Worm (Caenorhabditis elegans): ENCODE data around the gene M05D6.1.

The M05D6.1 gene

ce11 chrII:8442176-8442575 lies 33.0 kb downstream of the M05D6.1 start:
- TF ChIP-seq zag-1 (tag; optimal IDR thresholded peaks at IDR 0.05): no peak
- peak; percentile 73 for TF ChIP-seq snpc-4 (tag; optimal IDR thresholded peaks at IDR 0.05)
- no peak for TF ChIP-seq egl-5 (tag; optimal IDR thresholded peaks at IDR 0.05)
- TF ChIP-seq R02D3.7 (tag; optimal IDR thresholded peaks at IDR 0.05): peak; percentile 7
- TF ChIP-seq nfya-1 (tag; optimal IDR thresholded peaks at IDR 0.05; ENCODE audit: insufficient read depth): peak; percentile 66
- TF ChIP-seq ztf-11 (tag; optimal IDR thresholded peaks at IDR 0.05): no peak
- peak; percentile 78 for TF ChIP-seq nhr-43 (tag; optimal IDR thresholded peaks at IDR 0.05; ENCODE audit: poor library complexity, severe bottlenecking)
- TF ChIP-seq nhr-23 (tag; optimal IDR thresholded peaks at IDR 0.05): peak; percentile 53
- peak; percentile 17 for TF ChIP-seq lin-15B (tag; optimal IDR thresholded peaks at IDR 0.05)
- peak; percentile 78 for TF ChIP-seq hmg-11 (tag; optimal IDR thresholded peaks at IDR 0.05)
- TF ChIP-seq fkh-10 (GFP tag; optimal IDR thresholded peaks at IDR 0.05): no peak
- no peak for TF ChIP-seq nhr-77 (tag; optimal IDR thresholded peaks at IDR 0.05)
- peak; percentile 52 for TF ChIP-seq lin-39 (tag; optimal IDR thresholded peaks at IDR 0.05)
- TF ChIP-seq daf-12 (tag; optimal IDR thresholded peaks at IDR 0.05): no peak
- TF ChIP-seq elt-2 (tag; optimal IDR thresholded peaks at IDR 0.05): peak; percentile 19
- no peak for TF ChIP-seq fos-1 (tag; optimal IDR thresholded peaks at IDR 0.05)
- peak; percentile 27 for TF ChIP-seq nhr-25 (tag; optimal IDR thresholded peaks at IDR 0.05)
- TF ChIP-seq nhr-67 (tag; optimal IDR thresholded peaks at IDR 0.05): no peak

- TF ChIP-seq tbx-2 (tag; optimal IDR thresholded peaks at IDR 0.05) (peak; percentile 18), nhr-23 (tag; optimal IDR thresholded peaks at IDR 0.05) (peak; percentile 6), ceh-9 (tag; optimal IDR thresholded peaks at IDR 0.05) (no peak), jun-1 (tag; optimal IDR thresholded peaks at IDR 0.05) (no peak), lin-39 (tag; optimal IDR thresholded peaks at IDR 0.05) (no peak), eor-1 (tag; optimal IDR thresholded peaks at IDR 0.05) (no peak), sea-2 (GFP tag; optimal IDR thresholded peaks at IDR 0.05) (no peak), nhr-43 (tag; optimal IDR thresholded peaks at IDR 0.05; ENCODE audit: poor library complexity, severe bottlenecking) (peak; percentile 33), ceh-28 (tag; optimal IDR thresholded peaks at IDR 0.05) (no peak)
Observed at ce11 chrII:8441519-8441918, 33.7 kb downstream of the M05D6.1 start.

ce11 chrII:8440792-8441191 lies 34.4 kb downstream of the M05D6.1 start:
- TF ChIP-seq elt-3 (tag; optimal IDR thresholded peaks at IDR 0.05): peak; percentile 31 to 79 (median 77)
- TF ChIP-seq nhr-43 (tag; optimal IDR thresholded peaks at IDR 0.05; ENCODE audit: poor library complexity, severe bottlenecking): peak; percentile 88
- TF ChIP-seq elt-1 (tag; optimal IDR thresholded peaks at IDR 0.05): peak; percentile 62
- TF ChIP-seq unc-62 (GFP tag; optimal IDR thresholded peaks at IDR 0.05): peak; percentile 21
- TF ChIP-seq ama-1 (optimal IDR thresholded peaks at IDR 0.05): peak; percentile 58
- no peak for TF ChIP-seq nhr-77 (tag; optimal IDR thresholded peaks at IDR 0.05)
- TF ChIP-seq nhr-23 (tag; optimal IDR thresholded peaks at IDR 0.05): peak; percentile 90
- no peak for TF ChIP-seq ceh-16 (tag; optimal IDR thresholded peaks at IDR 0.05)
- TF ChIP-seq egl-5 (tag; optimal IDR thresholded peaks at IDR 0.05): no peak
- peak; percentile 44 for TF ChIP-seq ceh-28 (tag; optimal IDR thresholded peaks at IDR 0.05)
- peak; percentile 37 for TF ChIP-seq mdl-1 (tag; optimal IDR thresholded peaks at IDR 0.05)
- TF ChIP-seq nhr-76 (tag; optimal IDR thresholded peaks at IDR 0.05): peak; percentile 28
- peak; percentile 83 for TF ChIP-seq nhr-25 (tag; optimal IDR thresholded peaks at IDR 0.05)

- peak in 1 of 3 experiments; percentile 41 for TF ChIP-seq elt-3 (tag; optimal IDR thresholded peaks at IDR 0.05)
- TF ChIP-seq daf-12 (tag; optimal IDR thresholded peaks at IDR 0.05): no peak
- peak; percentile 74 for TF ChIP-seq nhr-25 (tag; optimal IDR thresholded peaks at IDR 0.05)
- peak; percentile 50 for TF ChIP-seq nhr-23 (tag; optimal IDR thresholded peaks at IDR 0.05)
- TF ChIP-seq nhr-43 (tag; optimal IDR thresholded peaks at IDR 0.05; ENCODE audit: poor library complexity, severe bottlenecking): peak; percentile 51
Observed at ce11 chrII:8440097-8440496, 35.1 kb downstream of the M05D6.1 start.

- TF ChIP-seq lin-39 (tag; optimal IDR thresholded peaks at IDR 0.05) (no peak), nhr-23 (tag; optimal IDR thresholded peaks at IDR 0.05) (peak; percentile 21), nhr-25 (tag; optimal IDR thresholded peaks at IDR 0.05) (peak; percentile 80), pqm-1 (tag; optimal IDR thresholded peaks at IDR 0.05) (no peak), ZK546.5 (tag; optimal IDR thresholded peaks at IDR 0.05) (no peak), unc-39 (tag; optimal IDR thresholded peaks at IDR 0.05) (no peak)
Observed at ce11 chrII:8438791-8439287, 36.4 kb downstream of the M05D6.1 start, which contains the start of gene lips-10. Gene lips-10, plus strand, starts transcription at chrII:8439168.

Measured in whole organism, L3 larva.